Worm (Caenorhabditis elegans) whole organism, mixed stage, embryonic: ENCODE measurements around the gene Y81G3A.2.

Source experiments
- M03D4.4 ChIP-seq: sonication (generic microtip); optimal IDR thresholded peaks from 2 replicates; lab custom pipeline; 2017; ENCODE audit warnings: mild to moderate bottlenecking, missing genetic modification characterization, missing compliant biosample characterization
- bed-3 ChIP-seq: fragments of 200-800 bp; sonication (Bioruptor generic); optimal IDR thresholded peaks from 3 replicates; lab custom pipeline; 2018; ENCODE audit warnings: mild to moderate bottlenecking, missing genetic modification characterization, moderate library complexity, missing compliant biosample characterization
- blmp-1 ChIP-seq: fragments of 150-350 bp; optimal IDR thresholded peaks from 2 replicates; lab custom pipeline; 2014; ENCODE audit warnings: missing biosample characterization, missing genetic modification characterization
- ceh-39 ChIP-seq: fragments of 150-350 bp; optimal IDR thresholded peaks from 2 replicates; lab custom pipeline; 2014; ENCODE audit warnings: missing biosample characterization, missing genetic modification characterization
- ceh-43 ChIP-seq: fragments of 200-800 bp; sonication (Bioruptor generic); optimal IDR thresholded peaks from 2 replicates; lab custom pipeline; 2018; ENCODE audit warnings: mild to moderate bottlenecking, missing genetic modification characterization, moderate library complexity, missing compliant biosample characterization
- ceh-83 ChIP-seq: fragments of 200-800 bp; sonication (Bioruptor generic); optimal IDR thresholded peaks from 2 replicates; lab custom pipeline; 2018; ENCODE audit warnings: mild to moderate bottlenecking, missing genetic modification characterization, missing compliant biosample characterization
- ces-1 ChIP-seq: fragments of 150-350 bp; optimal IDR thresholded peaks from 2 replicates; lab custom pipeline; 2014; ENCODE audit warnings: missing biosample characterization, missing genetic modification reagents, missing genetic modification characterization
- cnd-1 ChIP-seq: fragments of 200-800 bp; sonication (Bioruptor generic); optimal IDR thresholded peaks from 2 replicates; lab custom pipeline; 2018; ENCODE audit warnings: mild to moderate bottlenecking, missing genetic modification characterization, missing compliant biosample characterization
- drap-1 ChIP-seq: fragments of 200-800 bp; sonication (Bioruptor generic); optimal IDR thresholded peaks from 3 replicates; lab custom pipeline; 2018; ENCODE audit warnings: mild to moderate bottlenecking, missing genetic modification characterization, missing compliant biosample characterization
- elt-1 ChIP-seq: sonication (generic microtip); optimal IDR thresholded peaks from 2 replicates; lab custom pipeline; 2017; ENCODE audit warnings: missing genetic modification characterization, mild to moderate bottlenecking, missing compliant biosample characterization, antibody characterized with exemption, moderate library complexity, borderline replicate concordance; ENCODE audit not compliant: insufficient read depth
- elt-3 ChIP-seq: fragments of 150-350 bp; optimal IDR thresholded peaks from 2 replicates; lab custom pipeline; 2014; ENCODE audit warnings: missing biosample characterization, missing genetic modification characterization
- flh-1 ChIP-seq: fragments of 200-800 bp; sonication (Bioruptor generic); optimal IDR thresholded peaks from 2 replicates; lab custom pipeline; 2018; ENCODE audit warnings: mild to moderate bottlenecking, missing genetic modification characterization, moderate library complexity, missing compliant biosample characterization
- ham-2 ChIP-seq: fragments of 200-800 bp; sonication (Bioruptor generic); optimal IDR thresholded peaks from 2 replicates; lab custom pipeline; 2018; ENCODE audit warnings: mild to moderate bottlenecking, missing genetic modification characterization, missing compliant biosample characterization
- hlh-1 ChIP-seq: fragments of 150-350 bp; optimal IDR thresholded peaks from 2 replicates; lab custom pipeline; 2014; ENCODE audit warnings: missing biosample characterization, missing genetic modification reagents, missing genetic modification characterization
- lin-13 ChIP-seq: fragments of 150-350 bp; optimal IDR thresholded peaks from 2 replicates; lab custom pipeline; 2014; ENCODE audit warnings: missing biosample characterization, missing genetic modification characterization
- lsy-2 ChIP-seq: fragments of 150-350 bp; optimal IDR thresholded peaks from 2 replicates; lab custom pipeline; 2014; ENCODE audit warnings: missing biosample characterization, missing genetic modification characterization
- mab-5 ChIP-seq: fragments of 150-350 bp; optimal IDR thresholded peaks from 2 replicates; lab custom pipeline; 2014; ENCODE audit warnings: missing biosample characterization, missing genetic modification characterization
- mls-2 ChIP-seq: sonication (generic microtip); optimal IDR thresholded peaks from 2 replicates; lab custom pipeline; 2016; ENCODE audit warnings: mild to moderate bottlenecking, missing genetic modification characterization, moderate library complexity, missing compliant biosample characterization
- nhr-12 ChIP-seq: fragments of 150-350 bp; optimal IDR thresholded peaks from 2 replicates; lab custom pipeline; 2014; ENCODE audit warnings: missing biosample characterization, missing genetic modification characterization
- nhr-2 ChIP-seq: fragments of 150-350 bp; optimal IDR thresholded peaks from 2 replicates; lab custom pipeline; 2014; ENCODE audit warnings: missing biosample characterization, missing genetic modification characterization
- nhr-237 ChIP-seq: fragments of 150-350 bp; optimal IDR thresholded peaks from 2 replicates; lab custom pipeline; 2014; ENCODE audit warnings: missing biosample characterization, missing genetic modification characterization
- nhr-28 ChIP-seq: fragments of 150-350 bp; optimal IDR thresholded peaks from 2 replicates; lab custom pipeline; 2014; ENCODE audit warnings: missing biosample characterization, missing genetic modification characterization
- nhr-76 ChIP-seq: sonication (generic microtip); optimal IDR thresholded peaks from 2 replicates; lab custom pipeline; 2017; ENCODE audit warnings: missing biosample characterization, missing genetic modification characterization
- pha-4 ChIP-seq: fragments of 150-350 bp; optimal IDR thresholded peaks from 2 replicates; lab custom pipeline; 2018; ENCODE audit warnings: missing biosample characterization, missing genetic modification reagents, missing genetic modification characterization
- sem-2 ChIP-seq: fragments of 200-800 bp; sonication (Bioruptor generic); optimal IDR thresholded peaks from 2 replicates; lab custom pipeline; 2018; ENCODE audit warnings: mild to moderate bottlenecking, missing genetic modification characterization, missing compliant biosample characterization
- snpc-4 ChIP-seq: fragments of 150-350 bp; optimal IDR thresholded peaks from 2 replicates; lab custom pipeline; 2014; ENCODE audit warnings: missing biosample characterization, missing genetic modification characterization
- sptf-1 ChIP-seq: sonication (generic microtip); optimal IDR thresholded peaks from 2 replicates; lab custom pipeline; 2017; ENCODE audit warnings: mild to moderate bottlenecking, missing genetic modification characterization, moderate library complexity, missing compliant biosample characterization
- tbx-8 ChIP-seq: fragments of 200-800 bp; sonication (Bioruptor generic); optimal IDR thresholded peaks from 2 replicates; lab custom pipeline; 2018; ENCODE audit warnings: mild to moderate bottlenecking, missing genetic modification characterization, moderate library complexity, missing compliant biosample characterization
- unc-120 ChIP-seq: sonication (generic microtip); optimal IDR thresholded peaks from 2 replicates; lab custom pipeline; 2017; ENCODE audit warnings: missing genetic modification characterization, missing compliant biosample characterization; ENCODE audit not compliant: poor library complexity, severe bottlenecking
- unc-62 ChIP-seq: fragments of 150-350 bp; optimal IDR thresholded peaks from 2 replicates; lab custom pipeline; 2014; ENCODE audit warnings: missing biosample characterization, missing genetic modification reagents, missing genetic modification characterization
- zip-8 ChIP-seq: fragments of 150-350 bp; optimal IDR thresholded peaks from 2 replicates; lab custom pipeline; 2014; ENCODE audit warnings: missing biosample characterization, missing genetic modification characterization
- ztf-11 ChIP-seq: fragments of 150-350 bp; optimal IDR thresholded peaks from 2 replicates; lab custom pipeline; 2014; ENCODE audit warnings: missing biosample characterization, missing genetic modification characterization

Y81G3A.2 gene

DNA sequence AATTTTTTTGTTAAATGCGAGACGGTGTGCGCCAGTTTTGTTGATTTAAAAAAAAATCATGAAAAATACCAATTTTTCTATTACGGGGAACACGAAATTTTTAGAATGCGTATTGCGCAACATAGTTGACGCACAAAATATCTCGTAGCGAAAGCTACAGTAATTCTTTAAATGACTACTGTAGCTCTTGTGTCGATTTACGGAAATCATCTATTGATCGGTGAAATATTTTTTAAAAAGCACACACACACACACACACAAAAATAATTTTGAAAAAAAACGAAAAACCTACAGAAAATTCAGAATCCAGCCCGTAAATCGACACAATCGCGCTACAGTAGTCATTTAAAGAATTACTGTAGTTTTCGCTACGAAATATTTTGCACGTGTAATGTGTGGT lies 11.2 kb downstream of the Y81G3A.2 start:
- TF ChIP-seq zip-8 (tag; lab: Kevin White, UChicago) = peak; percentile 59
- TF ChIP-seq ceh-43 (GFP tag; lab: Kevin White, UChicago) = no peak
- TF ChIP-seq elt-3 = no peak
- no peak for TF ChIP-seq pha-4

ce11 chrII:13096345-13096744 lies 15.6 kb downstream of the Y81G3A.2 start:
- TF ChIP-seq flh-1 (GFP tag; lab: Kevin White, UChicago) = no peak
- TF ChIP-seq mab-5 = no peak
- TF ChIP-seq M03D4.4 (tag; lab: Kevin White, UChicago) = no peak
- no peak for TF ChIP-seq nhr-237 (tag; lab: Kevin White, UChicago)
- TF ChIP-seq sptf-1 (tag; lab: Kevin White, UChicago) = no peak
- TF ChIP-seq snpc-4 = no peak
- TF ChIP-seq cnd-1 (tag; lab: Kevin White, UChicago) = no peak
- no peak for TF ChIP-seq tbx-8 (GFP tag; lab: Kevin White, UChicago)
- TF ChIP-seq ceh-43 (GFP tag; lab: Kevin White, UChicago) = no peak
- no peak for TF ChIP-seq elt-1 (tag; lab: Kevin White, UChicago)
- no peak for TF ChIP-seq lin-13 (tag; lab: Kevin White, UChicago)
- no peak for TF ChIP-seq nhr-76 (tag; lab: Kevin White, UChicago)
- no peak for TF ChIP-seq blmp-1 (tag; lab: Kevin White, UChicago)
- TF ChIP-seq elt-3 = no peak

ce11 chrII:13098175-13098574 lies 17.5 kb downstream of the Y81G3A.2 start, which contains the start of gene col-86:
Gene col-86, minus strand, starts transcription at chrII:13098275.
- TF ChIP-seq nhr-2 (no peak), ceh-83 (GFP tag; lab: Kevin White, UChicago) (no peak), ztf-11 (tag; lab: Kevin White, UChicago) (no peak), unc-62 (no peak), drap-1 (no peak), tbx-8 (GFP tag; lab: Kevin White, UChicago) (no peak), blmp-1 (tag; lab: Kevin White, UChicago) (no peak), ham-2 (GFP tag; lab: Kevin White, UChicago) (no peak), nhr-12 (tag; lab: Kevin White, UChicago) (no peak), nhr-237 (tag; lab: Kevin White, UChicago) (no peak), sem-2 (no peak), ceh-39 (tag; lab: Kevin White, UChicago) (no peak), cnd-1 (tag; lab: Kevin White, UChicago) (no peak), hlh-1 (no peak), pha-4 (no peak), M03D4.4 (tag; lab: Kevin White, UChicago) (no peak)
- TF ChIP-seq, all 35 proteins: peak for 0

ce11 chrII:13107719-13108118 lies 27.0 kb downstream of the Y81G3A.2 start, which contains the start of gene pqn-32:
Gene pqn-32, plus strand, starts transcription at chrII:13108019.
- no peak for TF ChIP-seq hlh-1
- no peak for TF ChIP-seq mab-5
- no peak for TF ChIP-seq nhr-12 (tag; lab: Kevin White, UChicago)
- no peak for TF ChIP-seq ceh-83 (GFP tag; lab: Kevin White, UChicago)
- no peak for TF ChIP-seq flh-1 (GFP tag; lab: Kevin White, UChicago)
- no peak for TF ChIP-seq tbx-8 (GFP tag; lab: Kevin White, UChicago)
- no peak for TF ChIP-seq snpc-4
- no peak for TF ChIP-seq nhr-2
- no peak for TF ChIP-seq M03D4.4 (tag; lab: Kevin White, UChicago)
- no peak for TF ChIP-seq elt-3
- TF ChIP-seq pha-4 = no peak
- TF ChIP-seq cnd-1 (tag; lab: Kevin White, UChicago) = no peak
- TF ChIP-seq bed-3 = no peak
- no peak for TF ChIP-seq ceh-43 (GFP tag; lab: Kevin White, UChicago)

- TF ChIP-seq blmp-1 (tag; lab: Kevin White, UChicago) = no peak
- no peak for TF ChIP-seq nhr-237 (tag; lab: Kevin White, UChicago)
- no peak for TF ChIP-seq flh-1 (GFP tag; lab: Kevin White, UChicago)
- TF ChIP-seq nhr-2 = no peak
- TF ChIP-seq tbx-8 (GFP tag; lab: Kevin White, UChicago) = no peak
- no peak for TF ChIP-seq unc-120 (tag; lab: Kevin White, UChicago)
- no peak for TF ChIP-seq mls-2 (tag; lab: Kevin White, UChicago)
- TF ChIP-seq pha-4 = no peak
- TF ChIP-seq elt-3 = no peak
- TF ChIP-seq snpc-4 = no peak
- no peak for TF ChIP-seq hlh-1
- TF ChIP-seq lsy-2 = no peak
- no peak for TF ChIP-seq nhr-12 (tag; lab: Kevin White, UChicago)
- TF ChIP-seq mab-5 = no peak
- TF ChIP-seq cnd-1 (tag; lab: Kevin White, UChicago) = no peak
- TF ChIP-seq bed-3 = no peak
- TF ChIP-seq nhr-28 (tag; lab: Kevin White, UChicago) = no peak
- no peak for TF ChIP-seq zip-8 (tag; lab: Kevin White, UChicago)
- no peak for TF ChIP-seq ham-2 (GFP tag; lab: Kevin White, UChicago)
- TF ChIP-seq ces-1 (GFP tag; lab: Kevin White, UChicago) = no peak
Measured at ce11 chrII:13116710-13117109, 36.0 kb downstream of the Y81G3A.2 start, which contains the start of gene rict-1. Gene rict-1, minus strand, starts transcription at chrII:13116810.
